Fruit fly (Drosophila melanogaster) whole organism, embryonic: ENCODE measurements around the gene papi.

Experiments
- B-H1 ChIP-seq: fragments of 200-800 bp; sonication (Bioruptor generic); IDR thresholded peaks from 3 replicates; pipeline ENCODE4 v1.3.6; 2022; ENCODE audit warnings: missing biosample characterization, missing genetic modification characterization
- C15 ChIP-seq: fragments of 200-800 bp; sonication (Bioruptor generic); IDR thresholded peaks from 3 replicates; pipeline ENCODE4 v1.3.6; 2022; ENCODE audit warnings: missing biosample characterization, missing genetic modification characterization
- CG11504 ChIP-seq: fragments of 200-800 bp; sonication (Bioruptor generic); optimal IDR thresholded peaks from 3 replicates; lab custom pipeline; 2019; ENCODE audit warnings: missing biosample characterization, mild to moderate bottlenecking, missing genetic modification characterization, moderate library complexity
- CG13624 ChIP-seq: fragments of 200-800 bp; sonication (Bioruptor generic); optimal IDR thresholded peaks from 2 replicates; lab custom pipeline; 2016; ENCODE audit warnings: missing biosample characterization, missing genetic modification characterization
- CG14667 ChIP-seq: fragments of 200-800 bp; sonication (Bioruptor generic); IDR thresholded peaks from 2 replicates; pipeline ENCODE4 v1.3.6; 2022; ENCODE audit warnings: missing biosample characterization, missing genetic modification characterization
- CG1603 ChIP-seq: fragments of 200-800 bp; sonication (Bioruptor generic); optimal IDR thresholded peaks from 2 replicates; lab custom pipeline; 2019; ENCODE audit warnings: missing biosample characterization, mild to moderate bottlenecking, missing genetic modification characterization, moderate library complexity
- CG17186 ChIP-seq: fragments of 200-800 bp; sonication (Bioruptor generic); optimal IDR thresholded peaks from 3 replicates; lab custom pipeline; 2017; ENCODE audit warnings: missing biosample characterization, missing genetic modification reagents, missing genetic modification characterization
- CG17359 ChIP-seq: fragments of 200-800 bp; sonication (Bioruptor generic); optimal IDR thresholded peaks from 3 replicates; lab custom pipeline; 2018; ENCODE audit warnings: missing biosample characterization, mild to moderate bottlenecking, missing genetic modification characterization, moderate library complexity
- CG17912 ChIP-seq: fragments of 200-800 bp; sonication (Bioruptor generic); optimal IDR thresholded peaks from 2 replicates; lab custom pipeline; 2018; ENCODE audit warnings: missing biosample characterization, mild to moderate bottlenecking, missing genetic modification characterization
- CG1832 ChIP-seq: fragments of 200-800 bp; sonication (Bioruptor generic); optimal IDR thresholded peaks from 2 replicates; lab custom pipeline; 2017; ENCODE audit warnings: missing biosample characterization, mild to moderate bottlenecking, missing genetic modification characterization, inconsistent platforms
- CG2120 ChIP-seq: fragments of 200-800 bp; sonication (Bioruptor generic); optimal IDR thresholded peaks from 3 replicates; lab custom pipeline; 2016; ENCODE audit warnings: missing biosample characterization, missing genetic modification characterization
- CG31388 ChIP-seq: fragments of 200-800 bp; sonication (Bioruptor generic); optimal IDR thresholded peaks from 2 replicates; lab custom pipeline; 2016; ENCODE audit warnings: missing biosample characterization, missing genetic modification characterization
- CG4617 ChIP-seq: fragments of 200-800 bp; sonication (Bioruptor generic); optimal IDR thresholded peaks from 3 replicates; lab custom pipeline; 2016; ENCODE audit warnings: missing biosample characterization, missing genetic modification characterization, borderline replicate concordance
- CG4707 ChIP-seq: fragments of 200-800 bp; sonication (Bioruptor generic); optimal IDR thresholded peaks from 2 replicates; lab custom pipeline; 2018; ENCODE audit warnings: missing biosample characterization, mild to moderate bottlenecking, missing genetic modification characterization, moderate library complexity
- CG6175 ChIP-seq: fragments of 200-800 bp; sonication (Bioruptor generic); IDR thresholded peaks from 3 replicates; pipeline ENCODE4 v1.3.6; 2022; ENCODE audit warnings: missing biosample characterization, missing genetic modification characterization
- CG6689 ChIP-seq: fragments of 200-800 bp; sonication (Bioruptor generic); IDR thresholded peaks from 2 replicates; pipeline ENCODE4 v1.3.6; 2022; ENCODE audit warnings: missing biosample characterization, missing genetic modification characterization
- CG7357 ChIP-seq: fragments of 200-800 bp; sonication (Bioruptor generic); IDR thresholded peaks from 3 replicates; pipeline ENCODE4 v1.3.6; 2022; ENCODE audit warnings: missing biosample characterization, missing genetic modification characterization
- CG9817 ChIP-seq: fragments of 200-800 bp; sonication (Bioruptor generic); optimal IDR thresholded peaks from 2 replicates; lab custom pipeline; 2018; ENCODE audit warnings: missing biosample characterization, mild to moderate bottlenecking, missing genetic modification characterization, moderate library complexity
- Dip3 ChIP-seq: fragments of 200-800 bp; sonication (Bioruptor generic); optimal IDR thresholded peaks from 3 replicates; lab custom pipeline; 2016; ENCODE audit warnings: missing biosample characterization, missing genetic modification characterization
- Gsc ChIP-seq: fragments of 200-800 bp; sonication (Bioruptor generic); IDR thresholded peaks from 2 replicates; pipeline ENCODE4 v1.3.6; 2022; ENCODE audit warnings: missing biosample characterization, missing genetic modification characterization
- Hey ChIP-seq: fragments of 200-800 bp; sonication (Bioruptor generic); optimal IDR thresholded peaks from 3 replicates; lab custom pipeline; 2018; ENCODE audit warnings: missing biosample characterization, mild to moderate bottlenecking, missing genetic modification characterization
- Nf-YA ChIP-seq: fragments of 200-800 bp; sonication (Bioruptor generic); IDR thresholded peaks from 2 replicates; pipeline ENCODE4 v1.3.6; 2022; ENCODE audit warnings: missing biosample characterization, missing genetic modification characterization
- NfI ChIP-seq: fragments of 200-800 bp; sonication (Bioruptor generic); optimal IDR thresholded peaks from 3 replicates; lab custom pipeline; 2018; ENCODE audit warnings: missing biosample characterization, mild to moderate bottlenecking, missing genetic modification characterization, moderate library complexity
- Oaz ChIP-seq: fragments of 200-800 bp; sonication (Bioruptor generic); IDR thresholded peaks from 2 replicates; pipeline ENCODE4 v1.3.6; 2022; ENCODE audit warnings: missing biosample characterization, missing genetic modification characterization
- Rfx ChIP-seq: fragments of 200-800 bp; sonication (Bioruptor generic); IDR thresholded peaks from 2 replicates; pipeline ENCODE4 v1.3.6; 2022; ENCODE audit warnings: missing biosample characterization, missing genetic modification characterization
- TFAM ChIP-seq: fragments of 200-800 bp; sonication (Bioruptor generic); optimal IDR thresholded peaks from 2 replicates; lab custom pipeline; 2017; ENCODE audit warnings: missing biosample characterization, missing genetic modification characterization, inconsistent platforms
- al ChIP-seq: fragments of 200-800 bp; sonication (Bioruptor generic); IDR thresholded peaks from 2 replicates; pipeline ENCODE4 v1.3.6; 2022; ENCODE audit warnings: missing biosample characterization, missing genetic modification characterization
- bowl ChIP-seq: fragments of 200-800 bp; sonication (Bioruptor generic); IDR thresholded peaks from 2 replicates; pipeline ENCODE4 v1.3.6; 2022; ENCODE audit warnings: missing biosample characterization, missing genetic modification characterization
- br ChIP-seq: fragments of >200 bp; optimal IDR thresholded peaks from 2 replicates; lab custom pipeline; 2017
- chn ChIP-seq: fragments of 200-800 bp; sonication (Bioruptor generic); optimal IDR thresholded peaks from 2 replicates; lab custom pipeline; 2016; ENCODE audit warnings: missing biosample characterization, missing genetic modification characterization
- dmrt11E ChIP-seq: fragments of 200-800 bp; sonication (Bioruptor generic); optimal IDR thresholded peaks from 3 replicates; lab custom pipeline; 2018; ENCODE audit warnings: missing biosample characterization, mild to moderate bottlenecking, missing genetic modification characterization, moderate library complexity
- en ChIP-seq: fragments of 200-800 bp; sonication (Bioruptor generic); optimal IDR thresholded peaks from 2 replicates; lab custom pipeline; 2016; ENCODE audit warnings: missing biosample characterization, missing genetic modification characterization
- eyg ChIP-seq: fragments of 200-800 bp; sonication (Bioruptor generic); optimal IDR thresholded peaks from 3 replicates; lab custom pipeline; 2016; ENCODE audit warnings: missing biosample characterization, missing genetic modification characterization
- hb ChIP-seq: fragments of 200-800 bp; sonication (Bioruptor generic); IDR thresholded peaks from 3 replicates; pipeline ENCODE4 v1.3.6; 2022; ENCODE audit warnings: missing biosample characterization, missing genetic modification characterization; ENCODE audit not compliant: partially characterized antibody
- hkb ChIP-seq, 2 experiments: fragments of 200-800 bp in 1 of 2; fragments of >200 bp in 1 of 2; sonication (Bioruptor generic) in 1 of 2; IDR thresholded peaks in 1 of 2; optimal IDR thresholded peaks in 1 of 2; 2 replicates each; pipeline versions ENCODE4 v1.3.6 to Lab custom; 2017 to 2022; ENCODE audit warnings: missing biosample characterization in 1 of 2, missing genetic modification characterization in 1 of 2
- insv ChIP-seq, 2 experiments: fragments of 200-800 bp; sonication (Bioruptor generic); optimal IDR thresholded peaks; 3 replicates each; lab custom pipeline; 2016 to 2018; ENCODE audit warnings: missing biosample characterization in 2 of 2, missing genetic modification characterization in 2 of 2
- knrl ChIP-seq: fragments of 200-800 bp; sonication (Bioruptor generic); IDR thresholded peaks from 3 replicates; pipeline ENCODE4 v1.3.6; 2022; ENCODE audit warnings: missing biosample characterization, missing genetic modification characterization; ENCODE audit not compliant: partially characterized antibody
- lbe ChIP-seq: fragments of 200-800 bp; sonication (Bioruptor generic); optimal IDR thresholded peaks from 2 replicates; lab custom pipeline; 2016; ENCODE audit warnings: missing biosample characterization, mild to moderate bottlenecking, missing genetic modification characterization
- nmo ChIP-seq: fragments of 200-800 bp; sonication (Bioruptor generic); optimal IDR thresholded peaks from 2 replicates; lab custom pipeline; 2018; ENCODE audit warnings: missing biosample characterization, mild to moderate bottlenecking, missing genetic modification characterization, moderate library complexity
- peb ChIP-seq: fragments of 200-800 bp; sonication (Bioruptor generic); IDR thresholded peaks from 2 replicates; pipeline ENCODE4 v1.3.6; 2022; ENCODE audit warnings: missing biosample characterization, missing genetic modification characterization
- pita ChIP-seq: fragments of 200-800 bp; sonication (Bioruptor generic); optimal IDR thresholded peaks from 2 replicates; lab custom pipeline; 2017; ENCODE audit warnings: missing biosample characterization, mild to moderate bottlenecking, missing genetic modification characterization
- pnt ChIP-seq: fragments of 200-800 bp; sonication (Bioruptor generic); optimal IDR thresholded peaks from 3 replicates; lab custom pipeline; 2016; ENCODE audit warnings: missing biosample characterization, missing genetic modification characterization
- salm ChIP-seq: fragments of 200-800 bp; sonication (Bioruptor generic); optimal IDR thresholded peaks from 2 replicates; lab custom pipeline; 2018; ENCODE audit warnings: missing biosample characterization, mild to moderate bottlenecking, missing genetic modification characterization
- sc ChIP-seq, 3 experiments: fragments of >200 bp in 2 of 3; fragments of 200-800 bp in 1 of 3; sonication (Bioruptor generic) in 1 of 3; optimal IDR thresholded peaks; 2 replicates in 2 of 3; 3 replicates in 1 of 3; lab custom pipeline; 2017; ENCODE audit warnings: mild to moderate bottlenecking in 1 of 3, missing biosample characterization in 1 of 3, missing genetic modification characterization in 1 of 3, missing genetic modification reagents in 1 of 3
- sens ChIP-seq: fragments of 200-800 bp; sonication (Bioruptor generic); peaks from one replicate; lab custom pipeline; 2016; ENCODE audit warnings: missing biosample characterization, missing genetic modification characterization
- slbo ChIP-seq: fragments of 200-800 bp; sonication (Bioruptor generic); IDR thresholded peaks from 2 replicates; pipeline ENCODE4 v1.3.6; 2022; ENCODE audit warnings: missing biosample characterization, missing genetic modification characterization
- sr ChIP-seq: fragments of 200-800 bp; sonication (Bioruptor generic); IDR thresholded peaks from 3 replicates; pipeline ENCODE4 v1.3.6; 2022; ENCODE audit warnings: missing biosample characterization, missing genetic modification characterization
- tup ChIP-seq: fragments of 200-800 bp; sonication (Bioruptor generic); optimal IDR thresholded peaks from 2 replicates; lab custom pipeline; 2016; ENCODE audit warnings: missing biosample characterization, mild to moderate bottlenecking, missing genetic modification characterization, moderate library complexity
- wek ChIP-seq: fragments of 200-800 bp; sonication (Bioruptor generic); optimal IDR thresholded peaks from 3 replicates; lab custom pipeline; 2018; ENCODE audit warnings: missing biosample characterization, mild to moderate bottlenecking, missing genetic modification characterization, moderate library complexity

The papi gene

DNA sequence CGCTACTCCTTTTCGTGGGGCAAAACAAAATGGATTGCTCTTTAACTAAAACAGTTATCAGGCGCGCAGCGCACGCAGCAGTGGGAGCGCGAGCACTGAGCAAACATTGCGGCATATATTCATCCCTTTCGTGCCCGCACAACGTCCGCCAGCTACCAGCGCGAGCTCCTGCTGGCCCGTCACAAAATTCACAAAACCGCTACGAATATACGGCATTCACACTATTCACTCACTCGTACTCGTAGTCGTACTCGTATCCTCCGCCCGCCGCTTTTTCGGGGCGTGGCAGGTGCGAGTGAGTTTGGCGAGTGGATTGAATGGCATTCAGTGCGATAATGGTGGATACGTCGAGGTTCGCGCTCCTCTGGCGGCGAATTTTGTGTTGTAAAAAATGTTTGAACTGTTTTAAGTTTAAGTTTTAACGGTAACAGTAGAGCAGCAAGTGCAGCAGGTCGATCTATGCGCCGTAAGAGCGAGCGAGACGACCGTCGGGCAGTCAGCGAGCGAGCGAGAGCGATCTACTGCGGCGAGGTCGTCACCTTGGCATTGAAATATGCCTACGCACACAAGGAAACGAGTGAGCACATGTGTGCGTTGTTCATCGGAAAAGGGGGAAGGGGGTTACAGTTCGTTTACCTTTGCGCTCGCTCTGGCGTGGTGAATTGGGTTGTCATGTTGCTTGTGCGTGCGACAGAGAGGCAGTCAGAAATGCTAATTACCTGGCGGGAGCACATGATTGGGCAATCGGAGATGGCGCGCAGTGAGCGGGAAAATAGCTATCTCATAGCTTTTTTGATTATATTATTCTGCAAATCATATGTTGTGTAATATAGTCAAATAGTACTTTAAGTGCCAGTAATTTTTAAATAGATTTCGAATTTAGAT is 23.7 kb upstream of the papi start (continued):
- TF ChIP-seq CG1832 (peak; percentile 97), CG6175 (GFP tag; lab: Robert Waterston, UW) (no peak), wek (peak; percentile 46), Rfx (GFP tag; lab: Robert Waterston, UW) (no peak), CG1603 (tag; lab: Kevin White, UChicago) (peak; percentile 52), peb (GFP tag; lab: Robert Waterston, UW) (no peak), Oaz (no peak), CG4617 (GFP tag; lab: Kevin White, UChicago) (no peak), CG9817 (tag; lab: Kevin White, UChicago) (peak; percentile 20), Hey (tag; lab: Kevin White, UChicago) (peak; percentile 38), pita (GFP tag; lab: Kevin White, UChicago) (no peak), CG7357 (GFP tag; lab: Robert Waterston, UW) (peak; percentile 87), knrl (no peak), TFAM (GFP tag; lab: Kevin White, UChicago) (no peak), CG14667 (GFP tag; lab: Robert Waterston, UW) (no peak), CG17186 (GFP tag; lab: Kevin White, UChicago) (no peak), sr (GFP tag; lab: Robert Waterston, UW) (no peak), C15 (no peak), en (GFP tag; lab: Kevin White, UChicago) (no peak), Nf-YA (no peak), eyg (GFP tag; lab: Kevin White, UChicago) (no peak), lbe (peak; percentile 54), slbo (GFP tag; lab: Robert Waterston, UW) (no peak), hkb (optimal IDR thresholded peaks at IDR 0.05; lab: Kevin White, UChicago) (peak; percentile 19), hkb (GFP tag; IDR thresholded peaks at IDR 0.05; lab: Robert Waterston, UW) (no peak), CG2120 (GFP tag; lab: Kevin White, UChicago) (peak; percentile 70), Gsc (GFP tag; lab: Robert Waterston, UW) (no peak), hb (GFP tag; lab: Robert Waterston, UW) (no peak), nmo (GFP tag; lab: Kevin White, UChicago) (peak; percentile 63), al (GFP tag; lab: Robert Waterston, UW) (no peak), Dip3 (GFP tag; lab: Kevin White, UChicago) (peak; percentile 19), CG6689 (no peak), pnt (GFP tag; lab: Kevin White, UChicago) (no peak), CG11504 (tag; lab: Kevin White, UChicago) (peak; percentile 69), br (lab: Kevin White, UChicago) (no peak), CG13624 (GFP tag; lab: Kevin White, UChicago) (no peak), NfI (GFP tag; lab: Kevin White, UChicago) (peak; percentile 54), chn (peak; percentile 69), bowl (GFP tag; lab: Robert Waterston, UW) (no peak), dmrt11E (peak; percentile 67), B-H1 (GFP tag; lab: Robert Waterston, UW) (no peak), salm (tag; lab: Kevin White, UChicago) (no peak), sc (optimal IDR thresholded peaks at IDR 0.05; lab: Kevin White, UChicago) (no peak), sc (GFP tag; optimal IDR thresholded peaks at IDR 0.05; lab: Kevin White, UChicago) (peak; percentile 49), tup (peak; percentile 10), CG31388 (GFP tag; lab: Kevin White, UChicago) (no peak), CG17359 (tag; lab: Kevin White, UChicago) (peak; percentile 44), CG4707 (GFP tag; lab: Kevin White, UChicago) (peak; percentile 29), sens (GFP tag; lab: Kevin White, UChicago) (peak; percentile 86), CG17912 (peak; percentile 81), insv (GFP tag; optimal IDR thresholded peaks at IDR 0.05; lab: Kevin White, UChicago) (peak in 1 of 2 experiments; percentile 56)
